Fruit fly (Drosophila melanogaster) whole organism, embryonic: ENCODE data around the gene sp3.

Experiments
- Atf6 ChIP-seq: fragments of 200-800 bp; sonication (Bioruptor generic); IDR thresholded peaks from 2 replicates; pipeline ENCODE4 v1.3.6; 2022; ENCODE audit warnings: missing biosample characterization, missing genetic modification characterization
- BtbVII ChIP-seq: fragments of 200-800 bp; sonication (Bioruptor generic); optimal IDR thresholded peaks from 3 replicates; lab custom pipeline; 2017; ENCODE audit warnings: missing biosample characterization, mild to moderate bottlenecking, missing genetic modification characterization
- CG10366 ChIP-seq: fragments of 200-800 bp; sonication (Bioruptor generic); IDR thresholded peaks from 2 replicates; pipeline ENCODE4 v1.3.6; 2022; ENCODE audit warnings: missing biosample characterization, missing genetic modification characterization
- CG10654 ChIP-seq: fragments of 200-800 bp; sonication (Bioruptor generic); optimal IDR thresholded peaks from 2 replicates; lab custom pipeline; 2016; ENCODE audit warnings: missing biosample characterization, missing genetic modification characterization
- CG11093 ChIP-seq: fragments of 200-800 bp; sonication (Bioruptor generic); IDR thresholded peaks from 3 replicates; pipeline ENCODE4 v1.3.6; 2022; ENCODE audit warnings: missing biosample characterization, missing genetic modification characterization
- CG11398 ChIP-seq: fragments of 200-800 bp; sonication (Bioruptor generic); optimal IDR thresholded peaks from 2 replicates; lab custom pipeline; 2016; ENCODE audit warnings: missing biosample characterization, missing genetic modification characterization
- CG12236 ChIP-seq: fragments of 200-800 bp; sonication (Bioruptor generic); optimal IDR thresholded peaks from 2 replicates; lab custom pipeline; 2016; ENCODE audit warnings: missing biosample characterization, missing genetic modification characterization
- CG12299 ChIP-seq: fragments of 200-800 bp; sonication (Bioruptor generic); optimal IDR thresholded peaks from 2 replicates; lab custom pipeline; 2018; ENCODE audit warnings: missing biosample characterization, mild to moderate bottlenecking, missing genetic modification characterization
- CG1233 ChIP-seq: fragments of 200-800 bp; sonication (Bioruptor generic); optimal IDR thresholded peaks from 4 replicates; lab custom pipeline; 2018; ENCODE audit warnings: missing biosample characterization, mild to moderate bottlenecking, missing genetic modification characterization
- CG14441 ChIP-seq: fragments of 200-800 bp; sonication (Bioruptor generic); IDR thresholded peaks from 2 replicates; pipeline ENCODE4 v1.3.6; 2022; ENCODE audit warnings: missing biosample characterization, missing genetic modification characterization
- CG3163 ChIP-seq: fragments of 200-800 bp; sonication (Bioruptor generic); optimal IDR thresholded peaks from 3 replicates; lab custom pipeline; 2016; ENCODE audit warnings: missing biosample characterization, missing genetic modification characterization
- CG4854 ChIP-seq: fragments of 200-800 bp; sonication (Bioruptor generic); optimal IDR thresholded peaks from 2 replicates; lab custom pipeline; 2016; ENCODE audit warnings: missing biosample characterization, missing genetic modification characterization, inconsistent platforms
- CG5180 ChIP-seq: fragments of 200-800 bp; sonication (Bioruptor generic); optimal IDR thresholded peaks from 3 replicates; lab custom pipeline; 2017; ENCODE audit warnings: missing biosample characterization, missing genetic modification characterization, mild to moderate bottlenecking, moderate library complexity, missing genetic modification reagents
- CG6765 ChIP-seq: fragments of 200-800 bp; sonication (Bioruptor generic); optimal IDR thresholded peaks from 3 replicates; lab custom pipeline; 2017; ENCODE audit warnings: missing biosample characterization, mild to moderate bottlenecking, missing genetic modification characterization
- CG7271 ChIP-seq: fragments of 200-800 bp; sonication (Bioruptor generic); optimal IDR thresholded peaks from 2 replicates; lab custom pipeline; 2018; ENCODE audit warnings: missing biosample characterization, mild to moderate bottlenecking, missing genetic modification characterization, moderate library complexity
- CG7357 ChIP-seq: fragments of 200-800 bp; sonication (Bioruptor generic); IDR thresholded peaks from 3 replicates; pipeline ENCODE4 v1.3.6; 2022; ENCODE audit warnings: missing biosample characterization, missing genetic modification characterization
- CG8290 ChIP-seq, 3 experiments: fragments of 200-800 bp; sonication (Bioruptor generic); optimal IDR thresholded peaks; 2 replicates each; lab custom pipeline; 2016 to 2019; ENCODE audit warnings: missing biosample characterization in 3 of 3, missing genetic modification characterization in 3 of 3, mild to moderate bottlenecking in 2 of 3, moderate library complexity in 1 of 3
- CG9437 ChIP-seq: fragments of 200-800 bp; sonication (Bioruptor generic); optimal IDR thresholded peaks from 2 replicates; lab custom pipeline; 2018; ENCODE audit warnings: missing biosample characterization, mild to moderate bottlenecking, missing genetic modification characterization
- CG9932 ChIP-seq: fragments of 200-800 bp; sonication (Bioruptor generic); IDR thresholded peaks from 2 replicates; pipeline ENCODE4 v1.3.6; 2022; ENCODE audit warnings: missing biosample characterization, missing genetic modification characterization
- E2f1 ChIP-seq: fragments of 200-800 bp; sonication (Bioruptor generic); IDR thresholded peaks from 2 replicates; pipeline ENCODE4 v1.3.6; 2022; ENCODE audit warnings: missing biosample characterization, missing genetic modification characterization
- Elba2 ChIP-seq: fragments of 200-800 bp; sonication (Bioruptor generic); optimal IDR thresholded peaks from 3 replicates; lab custom pipeline; 2016; ENCODE audit warnings: missing biosample characterization, missing genetic modification characterization
- Ets65A ChIP-seq: fragments of 200-800 bp; sonication (Bioruptor generic); peaks from one replicate; lab custom pipeline; 2016; ENCODE audit warnings: missing biosample characterization, missing genetic modification characterization
- H15 ChIP-seq: fragments of 200-800 bp; sonication (Bioruptor generic); IDR thresholded peaks from 3 replicates; pipeline ENCODE4 v1.3.6; 2022; ENCODE audit warnings: missing biosample characterization, missing genetic modification characterization
- HLH4C ChIP-seq: fragments of 200-800 bp; sonication (Bioruptor generic); IDR thresholded peaks from 3 replicates; pipeline ENCODE4 v1.3.6; 2022; ENCODE audit warnings: missing biosample characterization, missing genetic modification characterization; ENCODE audit not compliant: partially characterized antibody
- Lim3 ChIP-seq: fragments of 200-800 bp; sonication (Bioruptor generic); IDR thresholded peaks from 2 replicates; pipeline ENCODE4 v1.3.6; 2022; ENCODE audit warnings: missing biosample characterization, missing genetic modification characterization
- Mad ChIP-seq: fragments of 200-800 bp; sonication (Bioruptor generic); optimal IDR thresholded peaks from 2 replicates; lab custom pipeline; 2016; ENCODE audit warnings: missing biosample characterization, missing genetic modification characterization
- Mes4 ChIP-seq: fragments of 200-800 bp; sonication (Bioruptor generic); optimal IDR thresholded peaks from 2 replicates; lab custom pipeline; 2016; ENCODE audit warnings: missing biosample characterization, missing genetic modification characterization
- NC2β ChIP-seq: fragments of 200-800 bp; sonication (Bioruptor generic); optimal IDR thresholded peaks from 2 replicates; lab custom pipeline; 2016; ENCODE audit warnings: missing biosample characterization, missing genetic modification characterization
- NfI ChIP-seq: fragments of 200-800 bp; sonication (Bioruptor generic); optimal IDR thresholded peaks from 3 replicates; lab custom pipeline; 2018; ENCODE audit warnings: missing biosample characterization, mild to moderate bottlenecking, missing genetic modification characterization, moderate library complexity
- Spps ChIP-seq: fragments of 200-800 bp; sonication (Bioruptor generic); optimal IDR thresholded peaks from 2 replicates; lab custom pipeline; 2018; ENCODE audit warnings: missing biosample characterization, mild to moderate bottlenecking, missing genetic modification characterization
- ab ChIP-seq: fragments of 200-800 bp; sonication (Bioruptor generic); optimal IDR thresholded peaks from 2 replicates; lab custom pipeline; 2016; ENCODE audit warnings: missing biosample characterization, missing genetic modification characterization
- ci ChIP-seq: fragments of 200-800 bp; sonication (Bioruptor generic); IDR thresholded peaks from 3 replicates; pipeline ENCODE4 v1.3.6; 2022; ENCODE audit warnings: missing biosample characterization, missing genetic modification characterization
- crc ChIP-seq: fragments of 200-800 bp; sonication (Bioruptor generic); optimal IDR thresholded peaks from 2 replicates; lab custom pipeline; 2016; ENCODE audit warnings: missing biosample characterization, missing genetic modification characterization
- eyg ChIP-seq: fragments of 200-800 bp; sonication (Bioruptor generic); optimal IDR thresholded peaks from 3 replicates; lab custom pipeline; 2016; ENCODE audit warnings: missing biosample characterization, missing genetic modification characterization
- fd64A ChIP-seq: fragments of 200-800 bp; sonication (Bioruptor generic); optimal IDR thresholded peaks from 3 replicates; lab custom pipeline; 2018; ENCODE audit warnings: missing biosample characterization, mild to moderate bottlenecking, missing genetic modification characterization
- gce ChIP-seq: fragments of 200-800 bp; sonication (Bioruptor generic); IDR thresholded peaks from 3 replicates; pipeline ENCODE4 v1.3.6; 2022; ENCODE audit warnings: missing biosample characterization, missing genetic modification characterization
- grn ChIP-seq: fragments of 200-800 bp; sonication (Bioruptor generic); optimal IDR thresholded peaks from 3 replicates; lab custom pipeline; 2017; ENCODE audit warnings: missing biosample characterization, missing genetic modification characterization
- gro ChIP-seq: fragments of 200-800 bp; sonication (Bioruptor generic); optimal IDR thresholded peaks from 2 replicates; lab custom pipeline; 2016; ENCODE audit warnings: missing biosample characterization, missing genetic modification characterization
- h ChIP-seq: fragments of >200 bp; optimal IDR thresholded peaks from 2 replicates; lab custom pipeline; 2017
- hbn ChIP-seq: fragments of 200-800 bp; sonication (Bioruptor generic); IDR thresholded peaks from 2 replicates; pipeline ENCODE4 v1.3.6; 2022; ENCODE audit warnings: missing biosample characterization, missing genetic modification characterization; ENCODE audit not compliant: partially characterized antibody
- lbe ChIP-seq: fragments of 200-800 bp; sonication (Bioruptor generic); optimal IDR thresholded peaks from 2 replicates; lab custom pipeline; 2016; ENCODE audit warnings: missing biosample characterization, mild to moderate bottlenecking, missing genetic modification characterization
- luna ChIP-seq: fragments of 200-800 bp; sonication (Bioruptor generic); optimal IDR thresholded peaks from 2 replicates; lab custom pipeline; 2016; ENCODE audit warnings: missing biosample characterization, missing genetic modification characterization
- onecut ChIP-seq: fragments of 200-800 bp; sonication (Bioruptor generic); IDR thresholded peaks from 2 replicates; pipeline ENCODE4 v1.3.6; 2022; ENCODE audit warnings: missing biosample characterization, missing genetic modification characterization
- otp ChIP-seq: fragments of 200-800 bp; sonication (Bioruptor generic); IDR thresholded peaks from 3 replicates; pipeline ENCODE4, ENCODE4 v1.3.6; 2022; ENCODE audit warnings: missing biosample characterization, missing genetic modification characterization
- peb ChIP-seq: fragments of 200-800 bp; sonication (Bioruptor generic); IDR thresholded peaks from 2 replicates; pipeline ENCODE4 v1.3.6; 2022; ENCODE audit warnings: missing biosample characterization, missing genetic modification characterization
- pnt ChIP-seq: fragments of 200-800 bp; sonication (Bioruptor generic); optimal IDR thresholded peaks from 3 replicates; lab custom pipeline; 2016; ENCODE audit warnings: missing biosample characterization, missing genetic modification characterization
- schlank ChIP-seq: fragments of 200-800 bp; sonication (Bioruptor generic); optimal IDR thresholded peaks from 2 replicates; lab custom pipeline; 2018; ENCODE audit warnings: missing biosample characterization, mild to moderate bottlenecking, missing genetic modification characterization
- seq ChIP-seq: fragments of 200-800 bp; sonication (Bioruptor generic); IDR thresholded peaks from 2 replicates; pipeline ENCODE4 v1.3.6; 2022; ENCODE audit warnings: missing biosample characterization, missing genetic modification characterization
- tin ChIP-seq: fragments of 200-800 bp; sonication (Bioruptor generic); optimal IDR thresholded peaks from 3 replicates; lab custom pipeline; 2016; ENCODE audit warnings: missing biosample characterization, missing genetic modification characterization
- zen ChIP-seq: fragments of 200-800 bp; sonication (Bioruptor generic); optimal IDR thresholded peaks from 3 replicates; lab custom pipeline; 2018; ENCODE audit warnings: missing biosample characterization, mild to moderate bottlenecking, missing genetic modification characterization, moderate library complexity
- zfh1 ChIP-seq: fragments of 200-800 bp; sonication (Bioruptor generic); IDR thresholded peaks from 3 replicates; pipeline ENCODE4 v1.3.6; 2022; ENCODE audit warnings: missing biosample characterization, missing genetic modification characterization

Gene sp3

DNA sequence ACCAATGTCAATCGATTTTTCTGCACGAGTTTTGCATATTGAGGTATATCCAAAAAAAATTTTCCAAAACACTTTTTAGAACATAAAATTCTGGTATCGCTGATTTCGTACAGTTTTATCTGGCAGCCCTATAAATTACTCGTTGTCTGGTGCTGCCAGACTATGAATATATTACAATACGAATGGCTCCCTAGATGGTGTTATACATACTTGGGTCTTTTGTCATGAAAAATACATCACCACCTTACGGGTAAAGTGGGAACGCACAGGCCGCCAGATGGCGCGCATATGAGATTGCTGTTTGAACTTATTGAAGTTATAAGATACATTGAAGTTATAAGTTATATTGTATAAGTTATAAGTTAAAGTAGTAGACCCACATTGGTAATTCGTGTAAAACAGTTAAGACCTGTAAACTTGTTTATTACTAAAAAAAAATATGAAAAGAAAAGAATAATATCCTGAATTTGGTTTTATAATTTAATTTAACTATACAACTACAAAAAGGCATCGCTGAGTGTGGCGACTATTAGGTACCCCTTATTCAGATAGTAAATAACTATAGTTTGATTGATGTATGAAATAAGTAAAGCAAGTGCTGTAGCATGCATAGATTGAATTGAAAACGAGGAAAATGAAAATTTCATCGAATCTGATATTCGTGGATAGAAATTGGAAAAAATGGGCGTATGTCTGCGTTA, 32.9 kb upstream of the sp3 start (continued):
- TF ChIP-seq lbe (GFP tag; lab: Kevin White, UChicago) (no peak), schlank (tag; lab: Kevin White, UChicago) (no peak), gce (GFP tag; lab: Robert Waterston, UW) (no peak), otp (GFP tag; lab: Robert Waterston, UW) (peak; percentile 55; the same call in 1 of the 3 replicates), CG10654 (GFP tag; lab: Kevin White, UChicago) (peak; percentile 62), onecut (GFP tag; lab: Robert Waterston, UW) (peak; percentile 73), CG7357 (no peak), Atf6 (GFP tag; lab: Robert Waterston, UW) (no peak), BtbVII (no peak), eyg (peak; percentile 4), CG11093 (no peak), seq (no peak), CG10366 (peak; percentile 66), luna (GFP tag; lab: Kevin White, UChicago) (peak; percentile 26), zen (tag; lab: Kevin White, UChicago) (peak; percentile 63), Lim3 (GFP tag; lab: Robert Waterston, UW) (no peak), Mad (GFP tag; lab: Kevin White, UChicago) (peak; percentile 31), pnt (GFP tag; lab: Kevin White, UChicago) (peak; percentile 43), E2f1 (GFP tag; lab: Robert Waterston, UW) (peak; percentile 61), grn (GFP tag; lab: Kevin White, UChicago) (peak; percentile 82), CG4854 (peak; percentile 29), CG9437 (no peak), HLH4C (GFP tag; lab: Robert Waterston, UW) (peak; percentile 77), ci (GFP tag; lab: Robert Waterston, UW) (peak; percentile 89), fd64A (GFP tag; lab: Kevin White, UChicago) (no peak), h (no peak), CG9932 (GFP tag; lab: Robert Waterston, UW) (peak; percentile 76), CG8290 (GFP tag; optimal IDR thresholded peaks at IDR 0.05; lab: Kevin White, UChicago) (peak; percentile 76), CG8290 (tag; optimal IDR thresholded peaks at IDR 0.05; lab: Kevin White, UChicago) (no peak), CG7271 (tag; lab: Kevin White, UChicago) (no peak), CG5180 (GFP tag; lab: Kevin White, UChicago) (no peak), CG14441 (GFP tag; lab: Robert Waterston, UW) (peak; percentile 71), zfh1 (GFP tag; lab: Robert Waterston, UW) (peak; percentile 77), CG12236 (GFP tag; lab: Kevin White, UChicago) (no peak), Mes4 (GFP tag; lab: Kevin White, UChicago) (peak; percentile 34), CG1233 (GFP tag; lab: Kevin White, UChicago) (peak; percentile 62), CG6765 (no peak), Ets65A (GFP tag; lab: Kevin White, UChicago) (peak; percentile 97), ab (GFP tag; lab: Kevin White, UChicago) (peak; percentile 36), CG12299 (tag; lab: Kevin White, UChicago) (no peak), tin (GFP tag; lab: Kevin White, UChicago) (peak; percentile 71), Spps (tag; lab: Kevin White, UChicago) (no peak), Elba2 (peak; percentile 41), NfI (GFP tag; lab: Kevin White, UChicago) (peak; percentile 73), CG3163 (GFP tag; lab: Kevin White, UChicago) (peak; percentile 38), H15 (GFP tag; lab: Robert Waterston, UW) (peak; percentile 72; the same call in 2 of the 3 replicates), hbn (GFP tag; lab: Robert Waterston, UW) (peak; percentile 34; the same call in 1 of the 2 replicates), crc (GFP tag; lab: Kevin White, UChicago) (no peak), gro (no peak), CG11398 (GFP tag; lab: Kevin White, UChicago) (no peak), peb (GFP tag; lab: Robert Waterston, UW) (no peak), NC2β (GFP tag; lab: Kevin White, UChicago) (peak; percentile 65)
